Fruit fly (Drosophila melanogaster) whole organism, embryonic: ENCODE measurements around the gene Rab7.

ENCODE experiments used
- CG10431 ChIP-seq: fragments of 200-800 bp; sonication (Bioruptor generic); optimal IDR thresholded peaks from 3 replicates; lab custom pipeline; 2018; ENCODE audit warnings: missing biosample characterization, mild to moderate bottlenecking, missing genetic modification characterization
- CG11504 ChIP-seq: fragments of 200-800 bp; sonication (Bioruptor generic); optimal IDR thresholded peaks from 3 replicates; lab custom pipeline; 2019; ENCODE audit warnings: missing biosample characterization, mild to moderate bottlenecking, missing genetic modification characterization, moderate library complexity
- CG12219 ChIP-seq: fragments of 200-800 bp; sonication (Bioruptor generic); optimal IDR thresholded peaks from 3 replicates; lab custom pipeline; 2018; ENCODE audit warnings: missing biosample characterization, mild to moderate bottlenecking, missing genetic modification characterization
- CG1529 ChIP-seq: fragments of 200-800 bp; sonication (Bioruptor generic); optimal IDR thresholded peaks from 3 replicates; lab custom pipeline; 2018; ENCODE audit warnings: missing biosample characterization, missing genetic modification characterization
- CG17568 ChIP-seq: fragments of 200-800 bp; sonication (Bioruptor generic); optimal IDR thresholded peaks from 2 replicates; lab custom pipeline; 2018; ENCODE audit warnings: missing biosample characterization, mild to moderate bottlenecking, missing genetic modification characterization, moderate library complexity
- CG1832 ChIP-seq: fragments of 200-800 bp; sonication (Bioruptor generic); optimal IDR thresholded peaks from 2 replicates; lab custom pipeline; 2017; ENCODE audit warnings: missing biosample characterization, mild to moderate bottlenecking, missing genetic modification characterization, inconsistent platforms
- CG18599 ChIP-seq: fragments of 200-800 bp; sonication (Bioruptor generic); optimal IDR thresholded peaks from 3 replicates; lab custom pipeline; 2017; ENCODE audit warnings: missing biosample characterization, missing genetic modification characterization, mild to moderate bottlenecking, moderate library complexity, missing genetic modification reagents
- CG32767 ChIP-seq: fragments of 200-800 bp; sonication (Bioruptor generic); IDR thresholded peaks from 2 replicates; pipeline ENCODE4 v1.3.6; 2022; ENCODE audit warnings: missing biosample characterization, missing genetic modification characterization
- CG3281 ChIP-seq: fragments of 200-800 bp; sonication (Bioruptor generic); optimal IDR thresholded peaks from 3 replicates; lab custom pipeline; 2017; ENCODE audit warnings: missing biosample characterization, mild to moderate bottlenecking, missing genetic modification characterization
- CG33213 ChIP-seq: fragments of 200-800 bp; sonication (Bioruptor generic); optimal IDR thresholded peaks from 3 replicates; lab custom pipeline; 2016; ENCODE audit warnings: missing biosample characterization, missing genetic modification characterization
- CG33557 ChIP-seq: fragments of 200-800 bp; sonication (Bioruptor generic); optimal IDR thresholded peaks from 2 replicates; lab custom pipeline; 2019; ENCODE audit warnings: missing biosample characterization, mild to moderate bottlenecking, missing genetic modification characterization, moderate library complexity
- CG3407 ChIP-seq: fragments of 200-800 bp; sonication (Bioruptor generic); optimal IDR thresholded peaks from 2 replicates; lab custom pipeline; 2018; ENCODE audit warnings: missing biosample characterization, mild to moderate bottlenecking, missing genetic modification characterization
- CG6683 ChIP-seq: fragments of 200-800 bp; sonication (Bioruptor generic); optimal IDR thresholded peaks from 2 replicates; lab custom pipeline; 2017; ENCODE audit warnings: missing biosample characterization, mild to moderate bottlenecking, missing genetic modification characterization, missing genetic modification reagents
- CG6689 ChIP-seq: fragments of 200-800 bp; sonication (Bioruptor generic); IDR thresholded peaks from 2 replicates; pipeline ENCODE4 v1.3.6; 2022; ENCODE audit warnings: missing biosample characterization, missing genetic modification characterization
- CG6813 ChIP-seq: fragments of 200-800 bp; sonication (Bioruptor generic); optimal IDR thresholded peaks from 2 replicates; lab custom pipeline; 2017; ENCODE audit warnings: missing biosample characterization, missing genetic modification characterization, mild to moderate bottlenecking, moderate library complexity, missing genetic modification reagents
- CG7372 ChIP-seq: fragments of 200-800 bp; sonication (Bioruptor generic); IDR thresholded peaks from 2 replicates; pipeline ENCODE4 v1.3.6; 2022; ENCODE audit warnings: missing biosample characterization, missing genetic modification characterization
- CG8765 ChIP-seq: fragments of 200-800 bp; sonication (Bioruptor generic); IDR thresholded peaks from 2 replicates; pipeline ENCODE4 v1.3.6; 2022; ENCODE audit warnings: missing biosample characterization, missing genetic modification characterization
- CG9609 ChIP-seq: fragments of 200-800 bp; sonication (Bioruptor generic); optimal IDR thresholded peaks from 3 replicates; lab custom pipeline; 2016; ENCODE audit warnings: missing biosample characterization, missing genetic modification characterization
- CTCF ChIP-seq: fragments of 200-800 bp; sonication (Bioruptor generic); optimal IDR thresholded peaks from 2 replicates; lab custom pipeline; 2017; ENCODE audit warnings: missing biosample characterization, mild to moderate bottlenecking, missing genetic modification characterization, moderate library complexity
- CoRest ChIP-seq: fragments of 200-800 bp; sonication (Bioruptor generic); optimal IDR thresholded peaks from 3 replicates; lab custom pipeline; 2018; ENCODE audit warnings: missing biosample characterization, mild to moderate bottlenecking, missing genetic modification characterization, moderate library complexity
- Dll ChIP-seq: fragments of 200-800 bp; sonication (Bioruptor generic); IDR thresholded peaks from 4 replicates; pipeline ENCODE4 v1.3.6; 2022; ENCODE audit warnings: missing biosample characterization, missing genetic modification characterization; ENCODE audit not compliant: partially characterized antibody
- Dp ChIP-seq: fragments of 200-800 bp; sonication (Bioruptor generic); optimal IDR thresholded peaks from 2 replicates; lab custom pipeline; 2018; ENCODE audit warnings: missing biosample characterization, mild to moderate bottlenecking, missing genetic modification characterization, moderate library complexity
- Drgx ChIP-seq: fragments of 200-800 bp; sonication (Bioruptor generic); IDR thresholded peaks from 2 replicates; pipeline ENCODE4 v1.3.6; 2022; ENCODE audit warnings: missing biosample characterization, missing genetic modification characterization
- Eip74EF ChIP-seq, 2 experiments: fragments of 200-800 bp in 1 of 2; fragments of >200 bp in 1 of 2; sonication (Bioruptor generic) in 1 of 2; optimal IDR thresholded peaks; 2 replicates each; lab custom pipeline; 2017 to 2019; ENCODE audit warnings: missing biosample characterization in 2 of 2, missing genetic modification characterization in 2 of 2, mild to moderate bottlenecking in 1 of 2, moderate library complexity in 1 of 2
- Gsc ChIP-seq: fragments of 200-800 bp; sonication (Bioruptor generic); IDR thresholded peaks from 2 replicates; pipeline ENCODE4 v1.3.6; 2022; ENCODE audit warnings: missing biosample characterization, missing genetic modification characterization
- HLH3B ChIP-seq: fragments of 200-800 bp; sonication (Bioruptor generic); IDR thresholded peaks from 2 replicates; pipeline ENCODE4 v1.3.6; 2022; ENCODE audit warnings: missing biosample characterization, missing genetic modification characterization
- MTF-1 ChIP-seq: fragments of 200-800 bp; sonication (Bioruptor generic); optimal IDR thresholded peaks from 2 replicates; lab custom pipeline; 2018; ENCODE audit warnings: missing biosample characterization, mild to moderate bottlenecking, missing genetic modification characterization, borderline replicate concordance
- Mad ChIP-seq: fragments of 200-800 bp; sonication (Bioruptor generic); optimal IDR thresholded peaks from 2 replicates; lab custom pipeline; 2016; ENCODE audit warnings: missing biosample characterization, missing genetic modification characterization
- Oli ChIP-seq: fragments of 200-800 bp; sonication (Bioruptor generic); optimal IDR thresholded peaks from 2 replicates; lab custom pipeline; 2018; ENCODE audit warnings: missing biosample characterization, mild to moderate bottlenecking, missing genetic modification characterization, moderate library complexity
- Scr ChIP-seq: fragments of 200-800 bp; sonication (Bioruptor generic); IDR thresholded peaks from 2 replicates; pipeline ENCODE4 v1.3.6; 2022; ENCODE audit warnings: missing biosample characterization, missing genetic modification characterization; ENCODE audit not compliant: partially characterized antibody
- Six4 ChIP-seq: fragments of 200-800 bp; sonication (Bioruptor generic); optimal IDR thresholded peaks from 2 replicates; lab custom pipeline; 2016; ENCODE audit warnings: missing biosample characterization, missing genetic modification characterization
- TFAM ChIP-seq: fragments of 200-800 bp; sonication (Bioruptor generic); optimal IDR thresholded peaks from 2 replicates; lab custom pipeline; 2017; ENCODE audit warnings: missing biosample characterization, missing genetic modification characterization, inconsistent platforms
- Vsx1 ChIP-seq: fragments of 200-800 bp; sonication (Bioruptor generic); optimal IDR thresholded peaks from 2 replicates; lab custom pipeline; 2017; ENCODE audit warnings: missing biosample characterization, mild to moderate bottlenecking, missing genetic modification characterization, missing genetic modification reagents
- Xbp1 ChIP-seq: fragments of 200-800 bp; sonication (Bioruptor generic); optimal IDR thresholded peaks from 3 replicates; lab custom pipeline; 2016; ENCODE audit warnings: missing biosample characterization, mild to moderate bottlenecking, missing genetic modification characterization
- eyg ChIP-seq: fragments of 200-800 bp; sonication (Bioruptor generic); optimal IDR thresholded peaks from 3 replicates; lab custom pipeline; 2016; ENCODE audit warnings: missing biosample characterization, missing genetic modification characterization
- grn ChIP-seq: fragments of 200-800 bp; sonication (Bioruptor generic); optimal IDR thresholded peaks from 3 replicates; lab custom pipeline; 2017; ENCODE audit warnings: missing biosample characterization, missing genetic modification characterization
- her ChIP-seq: fragments of 200-800 bp; sonication (Bioruptor generic); optimal IDR thresholded peaks from 2 replicates; lab custom pipeline; 2016; ENCODE audit warnings: missing biosample characterization, missing genetic modification characterization
- ind ChIP-seq: fragments of 200-800 bp; sonication (Bioruptor generic); optimal IDR thresholded peaks from 3 replicates; lab custom pipeline; 2016; ENCODE audit warnings: missing biosample characterization, missing genetic modification characterization
- jumu ChIP-seq: fragments of 200-800 bp; sonication (Bioruptor generic); optimal IDR thresholded peaks from 3 replicates; lab custom pipeline; 2016; ENCODE audit warnings: missing biosample characterization, missing genetic modification characterization
- lab ChIP-seq: fragments of 200-800 bp; sonication (Bioruptor generic); optimal IDR thresholded peaks from 3 replicates; lab custom pipeline; 2017; ENCODE audit warnings: missing biosample characterization, missing genetic modification characterization, mild to moderate bottlenecking, moderate library complexity, missing genetic modification reagents
- nom ChIP-seq: fragments of 200-800 bp; sonication (Bioruptor generic); optimal IDR thresholded peaks from 2 replicates; lab custom pipeline; 2017; ENCODE audit warnings: missing biosample characterization, missing genetic modification characterization, mild to moderate bottlenecking, moderate library complexity, missing genetic modification reagents
- sd ChIP-seq: fragments of 200-800 bp; sonication (Bioruptor generic); optimal IDR thresholded peaks from 3 replicates; lab custom pipeline; 2018; ENCODE audit warnings: missing biosample characterization, mild to moderate bottlenecking, missing genetic modification characterization, moderate library complexity
- sna ChIP-seq: fragments of 200-800 bp; sonication (Bioruptor generic); IDR thresholded peaks from 2 replicates; pipeline ENCODE4 v1.3.6; 2022; ENCODE audit warnings: missing biosample characterization, missing genetic modification characterization; ENCODE audit not compliant: partially characterized antibody
- ssp ChIP-seq: fragments of 200-800 bp; sonication (Bioruptor generic); IDR thresholded peaks from 2 replicates; pipeline ENCODE4 v1.3.6; 2022; ENCODE audit warnings: missing biosample characterization, missing genetic modification characterization
- sug ChIP-seq: fragments of 200-800 bp; optimal IDR thresholded peaks from 2 replicates; lab custom pipeline; 2019; ENCODE audit warnings: missing biosample characterization, mild to moderate bottlenecking, missing genetic modification characterization, moderate library complexity
- tgo ChIP-seq: fragments of 200-800 bp; sonication (Bioruptor generic); IDR thresholded peaks from 3 replicates; pipeline ENCODE4 v1.3.6; 2022; ENCODE audit warnings: missing biosample characterization, missing genetic modification characterization
- unc-4 ChIP-seq: fragments of 200-800 bp; sonication (Bioruptor generic); IDR thresholded peaks from 2 replicates; pipeline ENCODE4 v1.3.6; 2022; ENCODE audit warnings: missing biosample characterization, missing genetic modification characterization; ENCODE audit not compliant: partially characterized antibody
- vvl ChIP-seq: fragments of 200-800 bp; sonication (Bioruptor generic); IDR thresholded peaks from 2 replicates; pipeline ENCODE4 v1.3.6; 2022; ENCODE audit warnings: missing biosample characterization, missing genetic modification characterization
- yki ChIP-seq: fragments of >200 bp; optimal IDR thresholded peaks from 3 replicates; lab custom pipeline; 2018
- z ChIP-seq: fragments of 200-800 bp; sonication (Bioruptor generic); IDR thresholded peaks from 3 replicates; pipeline ENCODE4 v1.3.6; 2022; ENCODE audit warnings: missing biosample characterization, missing genetic modification characterization

The Rab7 gene

dm6 chr3R:24006449-24007159, 13.8 kb downstream of the Rab7 start (continued):
- no peak for TF ChIP-seq Dll (GFP tag; lab: Robert Waterston, UW)
- no peak for TF ChIP-seq CG6683
- TF ChIP-seq ssp (GFP tag; lab: Robert Waterston, UW): no peak
- no peak for TF ChIP-seq HLH3B (GFP tag; lab: Robert Waterston, UW)
- peak; percentile 21 for TF ChIP-seq CG11504 (tag; lab: Kevin White, UChicago)
- no peak for TF ChIP-seq nom (GFP tag; lab: Kevin White, UChicago)
- TF ChIP-seq ind (GFP tag; lab: Kevin White, UChicago): no peak
- no peak for TF ChIP-seq Eip74EF (GFP tag; optimal IDR thresholded peaks at IDR 0.05; lab: Kevin White, UChicago)
- no peak for TF ChIP-seq Six4 (GFP tag; lab: Kevin White, UChicago)
- TF ChIP-seq z (GFP tag; lab: Robert Waterston, UW): peak; percentile 56; the same call in 1 of the 3 replicates
- TF ChIP-seq yki (lab: Kevin White, UChicago): no peak
- peak; percentile 28 for TF ChIP-seq CoRest (tag; lab: Kevin White, UChicago)
- TF ChIP-seq CG32767 (GFP tag; lab: Robert Waterston, UW): no peak
- no peak for TF ChIP-seq Xbp1
- no peak for TF ChIP-seq CTCF (GFP tag; lab: Kevin White, UChicago)
- TF ChIP-seq Scr (GFP tag; lab: Robert Waterston, UW): no peak
- no peak for TF ChIP-seq CG33213 (GFP tag; lab: Kevin White, UChicago)
- no peak for TF ChIP-seq vvl (GFP tag; lab: Robert Waterston, UW)
- TF ChIP-seq CG1832: peak; percentile 1
- peak; percentile 42 for TF ChIP-seq lab
- no peak for TF ChIP-seq tgo (GFP tag; lab: Robert Waterston, UW)
- no peak for TF ChIP-seq Dp (GFP tag; lab: Kevin White, UChicago)
- TF ChIP-seq Drgx (GFP tag; lab: Robert Waterston, UW): 0 out of 2 replicates have a peak, but pooled peaks have one; percentile 42
- TF ChIP-seq Gsc (GFP tag; lab: Robert Waterston, UW): no peak
- no peak for TF ChIP-seq MTF-1
- TF ChIP-seq CG10431 (GFP tag; lab: Kevin White, UChicago): no peak
- TF ChIP-seq CG12219 (GFP tag; lab: Kevin White, UChicago): no peak
- no peak for TF ChIP-seq jumu
- no peak for TF ChIP-seq CG6689 (GFP tag; lab: Robert Waterston, UW)
- TF ChIP-seq CG3281 (GFP tag; lab: Kevin White, UChicago): no peak
- no peak for TF ChIP-seq Mad
- TF ChIP-seq CG33557 (GFP tag; lab: Kevin White, UChicago): no peak
- TF ChIP-seq Oli: peak; percentile 7
- no peak for TF ChIP-seq CG9609 (GFP tag; lab: Kevin White, UChicago)
- no peak for TF ChIP-seq CG17568 (GFP tag; lab: Kevin White, UChicago)
- peak; percentile 19 for TF ChIP-seq sug (tag; lab: Kevin White, UChicago)
- peak; percentile 8 for TF ChIP-seq sd (tag; lab: Kevin White, UChicago)
- TF ChIP-seq her: no peak
- no peak for TF ChIP-seq sna (GFP tag; lab: Robert Waterston, UW)
- TF ChIP-seq Vsx1 (GFP tag; lab: Kevin White, UChicago): no peak
- no peak for TF ChIP-seq unc-4 (GFP tag; lab: Robert Waterston, UW)
- no peak for TF ChIP-seq eyg
- no peak for TF ChIP-seq TFAM
- TF ChIP-seq CG8765: 0 out of 2 replicates have a peak, but pooled peaks have one; percentile 7
- TF ChIP-seq CG7372 (GFP tag; lab: Robert Waterston, UW): no peak
- no peak for TF ChIP-seq CG18599 (GFP tag; lab: Kevin White, UChicago)
- TF ChIP-seq grn: peak; percentile 53
- TF ChIP-seq CG1529 (GFP tag; lab: Kevin White, UChicago): no peak
- TF ChIP-seq CG6813 (GFP tag; lab: Kevin White, UChicago): no peak
- no peak for TF ChIP-seq CG3407 (GFP tag; lab: Kevin White, UChicago)
